Worm (Caenorhabditis elegans) whole organism, late embryonic: ENCODE data around the gene sipa-1.

Experiments used
- C08G9.2 ChIP-seq: sonication (generic microtip); optimal IDR thresholded peaks from 2 replicates; lab custom pipeline; 2016; ENCODE audit warnings: mild to moderate bottlenecking, missing genetic modification characterization, moderate library complexity, missing compliant biosample characterization
- C38D4.7 ChIP-seq: fragments of 200-800 bp; sonication (Bioruptor generic); optimal IDR thresholded peaks from 2 replicates; lab custom pipeline; 2018; ENCODE audit warnings: mild to moderate bottlenecking, missing genetic modification characterization, moderate library complexity, missing compliant biosample characterization
- K02D7.2 ChIP-seq: sonication (generic microtip); optimal IDR thresholded peaks from 2 replicates; lab custom pipeline; 2017; ENCODE audit warnings: mild to moderate bottlenecking, missing genetic modification characterization, missing compliant biosample characterization
- T23F11.4 ChIP-seq: fragments of 200-800 bp; sonication (Bioruptor generic); optimal IDR thresholded peaks from 2 replicates; lab custom pipeline; 2018; ENCODE audit warnings: mild to moderate bottlenecking, missing genetic modification characterization, missing compliant biosample characterization
- Y22D7AL.16 ChIP-seq: sonication (generic microtip); optimal IDR thresholded peaks from 2 replicates; lab custom pipeline; 2016; ENCODE audit warnings: missing genetic modification characterization, missing compliant biosample characterization
- ama-1 ChIP-seq: fragments of 150-350 bp; optimal IDR thresholded peaks from 2 replicates; lab custom pipeline; 2014
- ceh-18 ChIP-seq: sonication (generic microtip); optimal IDR thresholded peaks from 2 replicates; lab custom pipeline; 2016; ENCODE audit warnings: missing genetic modification characterization, missing compliant biosample characterization
- ceh-19 ChIP-seq: fragments of 200-800 bp; sonication (Bioruptor generic); optimal IDR thresholded peaks from 2 replicates; lab custom pipeline; 2018; ENCODE audit warnings: mild to moderate bottlenecking, missing genetic modification characterization, missing compliant biosample characterization
- ceh-2 ChIP-seq: sonication (generic microtip); optimal IDR thresholded peaks from 2 replicates; lab custom pipeline; 2016; ENCODE audit warnings: missing genotype, missing genetic modification characterization, missing compliant biosample characterization
- ceh-22 ChIP-seq: sonication (generic microtip); optimal IDR thresholded peaks from 2 replicates; lab custom pipeline; 2017; ENCODE audit warnings: missing biosample characterization, missing genetic modification characterization
- ceh-24 ChIP-seq: sonication (generic microtip); optimal IDR thresholded peaks from 2 replicates; lab custom pipeline; 2016; ENCODE audit warnings: mild to moderate bottlenecking, missing genetic modification characterization, missing compliant biosample characterization
- ceh-31 ChIP-seq: sonication (generic microtip); optimal IDR thresholded peaks from 2 replicates; lab custom pipeline; 2016; ENCODE audit warnings: missing genetic modification characterization, missing compliant biosample characterization
- ceh-45 ChIP-seq: fragments of 200-800 bp; sonication (Bioruptor generic); IDR thresholded peaks from 2 replicates; pipeline ENCODE4 v1.3.6; 2022; ENCODE audit warnings: missing genetic modification reagents, missing genetic modification characterization, missing compliant biosample characterization
- ceh-6 ChIP-seq: fragments of 200-800 bp; sonication (Bioruptor generic); optimal IDR thresholded peaks from 2 replicates; lab custom pipeline; 2018; ENCODE audit warnings: mild to moderate bottlenecking, missing genetic modification characterization, missing compliant biosample characterization
- dmd-4 ChIP-seq: sonication (generic microtip); optimal IDR thresholded peaks from 2 replicates; lab custom pipeline; 2016; ENCODE audit warnings: borderline replicate concordance, missing genetic modification characterization, missing compliant biosample characterization
- dve-1 ChIP-seq: sonication (generic microtip); optimal IDR thresholded peaks from 2 replicates; lab custom pipeline; 2017; ENCODE audit warnings: antibody characterized with exemption, mild to moderate bottlenecking, missing genetic modification characterization, missing compliant biosample characterization
- elt-2 ChIP-seq: sonication (generic microtip); optimal IDR thresholded peaks from 2 replicates; lab custom pipeline; 2016; ENCODE audit warnings: missing genetic modification reagents, missing genetic modification characterization, missing compliant biosample characterization
- ets-4 ChIP-seq: sonication (generic microtip); optimal IDR thresholded peaks from 2 replicates; lab custom pipeline; 2016; ENCODE audit warnings: missing genetic modification characterization, missing compliant biosample characterization
- fax-1 ChIP-seq: sonication (generic microtip); optimal IDR thresholded peaks from 2 replicates; lab custom pipeline; 2016; ENCODE audit warnings: missing genotype, missing genetic modification characterization, missing compliant biosample characterization
- fkh-6 ChIP-seq: sonication (generic microtip); optimal IDR thresholded peaks from 2 replicates; lab custom pipeline; 2016; ENCODE audit warnings: missing genetic modification characterization, missing compliant biosample characterization
- gmeb-2 ChIP-seq: sonication (generic microtip); optimal IDR thresholded peaks from 2 replicates; lab custom pipeline; 2016; ENCODE audit warnings: missing genetic modification characterization, inconsistent platforms, missing compliant biosample characterization
- hlh-13 ChIP-seq: fragments of 200-800 bp; sonication (Bioruptor generic); optimal IDR thresholded peaks from 2 replicates; lab custom pipeline; 2018; ENCODE audit warnings: mild to moderate bottlenecking, missing genetic modification characterization, missing compliant biosample characterization
- hlh-15 ChIP-seq: sonication (generic microtip); optimal IDR thresholded peaks from 2 replicates; lab custom pipeline; 2016; ENCODE audit warnings: missing genetic modification characterization, missing compliant biosample characterization
- hlh-6 ChIP-seq: sonication (generic microtip); optimal IDR thresholded peaks from 2 replicates; lab custom pipeline; 2016; ENCODE audit warnings: missing genotype, missing genetic modification characterization, missing compliant biosample characterization
- lim-6 ChIP-seq: sonication (generic microtip); optimal IDR thresholded peaks from 2 replicates; lab custom pipeline; 2016; ENCODE audit warnings: missing genetic modification characterization, missing compliant biosample characterization
- madf-2 ChIP-seq: sonication (generic microtip); optimal IDR thresholded peaks from 2 replicates; lab custom pipeline; 2017; ENCODE audit warnings: missing genetic modification characterization, missing compliant biosample characterization
- nhr-232 ChIP-seq: sonication (generic microtip); optimal IDR thresholded peaks from 2 replicates; lab custom pipeline; 2016; ENCODE audit warnings: missing genetic modification characterization, missing compliant biosample characterization
- npax-4 ChIP-seq: sonication (generic microtip); optimal IDR thresholded peaks from 2 replicates; lab custom pipeline; 2016; ENCODE audit warnings: missing genetic modification characterization, missing compliant biosample characterization
- pag-3 ChIP-seq: sonication (generic microtip); optimal IDR thresholded peaks from 2 replicates; lab custom pipeline; 2016; ENCODE audit warnings: missing compliant biosample characterization, missing genetic modification characterization, borderline replicate concordance
- pat-9 ChIP-seq: fragments of 200-800 bp; sonication (Bioruptor generic); optimal IDR thresholded peaks from 2 replicates; lab custom pipeline; 2018; ENCODE audit warnings: mild to moderate bottlenecking, missing genetic modification characterization, moderate library complexity, missing compliant biosample characterization
- pax-1 ChIP-seq: fragments of 150-350 bp; optimal IDR thresholded peaks from 2 replicates; lab custom pipeline; 2014; ENCODE audit warnings: missing biosample characterization, missing genetic modification characterization
- pha-2 ChIP-seq: sonication (generic microtip); optimal IDR thresholded peaks from 2 replicates; lab custom pipeline; 2017; ENCODE audit warnings: mild to moderate bottlenecking, missing genetic modification characterization, missing compliant biosample characterization
- pha-4 ChIP-seq: fragments of 150-350 bp; optimal IDR thresholded peaks from 2 replicates; lab custom pipeline; 2018; ENCODE audit warnings: missing biosample characterization, missing genetic modification reagents, missing genetic modification characterization
- pqm-1 ChIP-seq: sonication (generic microtip); optimal IDR thresholded peaks from 2 replicates; lab custom pipeline; 2016; ENCODE audit warnings: missing genetic modification characterization, missing compliant biosample characterization
- ref-2 ChIP-seq: sonication (generic microtip); optimal IDR thresholded peaks from 2 replicates; lab custom pipeline; 2016; ENCODE audit warnings: missing genetic modification characterization, missing compliant biosample characterization
- rnt-1 ChIP-seq: sonication (generic microtip); optimal IDR thresholded peaks from 2 replicates; lab custom pipeline; 2016; ENCODE audit warnings: missing genetic modification characterization, missing compliant biosample characterization
- sox-2 ChIP-seq: fragments of 200-800 bp; sonication (Bioruptor generic); IDR thresholded peaks from 2 replicates; pipeline ENCODE4 v1.3.6; 2022; ENCODE audit warnings: missing genetic modification reagents, missing genetic modification characterization, missing compliant biosample characterization
- syd-9 ChIP-seq: sonication (generic microtip); optimal IDR thresholded peaks from 2 replicates; lab custom pipeline; 2016; ENCODE audit warnings: mild to moderate bottlenecking, missing genetic modification characterization, moderate library complexity, missing compliant biosample characterization
- tbx-7 ChIP-seq: sonication (generic microtip); optimal IDR thresholded peaks from 2 replicates; lab custom pipeline; 2016; ENCODE audit warnings: missing genotype, missing genetic modification characterization, missing compliant biosample characterization
- unc-3 ChIP-seq, 2 experiments: fragments of 200-800 bp in 1 of 2; sonication (Bioruptor generic) in 1 of 2; sonication (generic microtip) in 1 of 2; conservative IDR thresholded peaks in 1 of 2; optimal IDR thresholded peaks in 1 of 2; 2 replicates each; pipeline versions ENCODE4 v1.3.6 to Lab custom; 2016 to 2022; ENCODE audit warnings: missing compliant biosample characterization in 2 of 2, missing genetic modification characterization in 2 of 2, missing genetic modification reagents in 1 of 2
- unc-55 ChIP-seq: sonication (generic microtip); optimal IDR thresholded peaks from 2 replicates; lab custom pipeline; 2017; ENCODE audit warnings: missing biosample characterization, missing genetic modification reagents, missing genetic modification characterization
- zip-5 ChIP-seq: sonication (generic microtip); optimal IDR thresholded peaks from 2 replicates; lab custom pipeline; 2016; ENCODE audit warnings: missing genetic modification characterization, missing compliant biosample characterization

Gene sipa-1

ce11 chrV:11615948-11616681 lies 21.0 kb downstream of the sipa-1 start, which contains the start of gene nlp-24:
TSS of gene nlp-24 (plus strand) at chrV:11616376.
- TF ChIP-seq madf-2 (tag; lab: Kevin White, UChicago), result no peak
- TF ChIP-seq ceh-19 (GFP tag; lab: Kevin White, UChicago), result no peak
- TF ChIP-seq ceh-18, result no peak
- TF ChIP-seq fax-1, result no peak
- TF ChIP-seq npax-4 (tag; lab: Kevin White, UChicago), result no peak
- TF ChIP-seq sox-2, result no peak
- no peak for TF ChIP-seq hlh-13 (GFP tag; lab: Kevin White, UChicago)
- no peak for TF ChIP-seq unc-3 (GFP tag; conservative IDR thresholded peaks at IDR 0.05; lab: Robert Waterston, UW)
- no peak for TF ChIP-seq unc-3 (tag; optimal IDR thresholded peaks at IDR 0.05; lab: Kevin White, UChicago)
- no peak for TF ChIP-seq ceh-31
- no peak for TF ChIP-seq fkh-6
- TF ChIP-seq ceh-45 (GFP tag; lab: Robert Waterston, UW), result no peak
- no peak for TF ChIP-seq ref-2
- no peak for TF ChIP-seq pag-3 (tag; lab: Kevin White, UChicago)
- no peak for TF ChIP-seq syd-9 (tag; lab: Kevin White, UChicago)
- no peak for TF ChIP-seq ceh-22 (tag; lab: Kevin White, UChicago)
- no peak for TF ChIP-seq T23F11.4 (GFP tag; lab: Kevin White, UChicago)

ce11 chrV:11614805-11615497 lies 22.1 kb downstream of the sipa-1 start:
- TF ChIP-seq ceh-19 (GFP tag; lab: Kevin White, UChicago) (no peak), elt-2 (tag; lab: Kevin White, UChicago) (peak; percentile 80)

DNA sequence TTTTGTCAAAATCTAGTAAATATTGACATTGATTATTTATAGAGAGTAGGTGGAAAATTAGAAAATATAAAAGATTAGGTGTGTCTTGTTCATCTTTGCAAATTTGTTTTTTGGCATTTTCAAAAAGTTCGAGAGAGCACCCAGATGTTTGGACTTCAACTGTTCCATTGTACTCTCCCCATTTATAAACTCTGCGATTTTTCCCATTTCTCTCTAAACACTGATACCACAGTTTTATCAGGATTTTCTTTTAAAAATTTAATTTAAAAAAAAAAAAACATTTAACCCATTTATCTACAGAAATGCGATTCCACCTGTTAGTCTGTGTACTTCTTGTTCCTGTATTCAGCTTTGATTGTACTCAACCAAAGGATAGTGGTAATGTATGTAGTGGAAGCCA lies 24.1 kb downstream of the sipa-1 start, which contains the start of gene tag-290:
Gene tag-290 (plus strand): TSS at position 301 of the 400 bp plus-strand sequence.
- no peak for TF ChIP-seq ceh-6
- no peak for TF ChIP-seq T23F11.4 (GFP tag; lab: Kevin White, UChicago)
- TF ChIP-seq pat-9 (tag; lab: Kevin White, UChicago), result no peak
- TF ChIP-seq ceh-24 (tag; lab: Kevin White, UChicago), result no peak
- TF ChIP-seq zip-5, result no peak
- no peak for TF ChIP-seq madf-2 (tag; lab: Kevin White, UChicago)
- TF ChIP-seq tbx-7 (tag; lab: Kevin White, UChicago), result no peak
- TF ChIP-seq pax-1 (tag; lab: Kevin White, UChicago), result no peak
- TF ChIP-seq dmd-4, result no peak
- no peak for TF ChIP-seq gmeb-2
- TF ChIP-seq, all 69 proteins: peak for 0

ce11 chrV:11610481-11610880 lies 26.6 kb downstream of the sipa-1 start, which contains the start of gene sas-5:
TSS of gene sas-5 (plus strand) at chrV:11610737.
- peak; percentile 21 for TF ChIP-seq tbx-7 (tag; lab: Kevin White, UChicago)
- TF ChIP-seq fax-1, result peak; percentile 83
- no peak for TF ChIP-seq unc-55 (GFP tag; lab: Kevin White, UChicago)
- peak; percentile 66 for TF ChIP-seq zip-5
- peak; percentile 49 for TF ChIP-seq nhr-232 (tag; lab: Kevin White, UChicago)
- peak; percentile 93 for TF ChIP-seq elt-2 (tag; lab: Kevin White, UChicago)
- peak; percentile 62 for TF ChIP-seq syd-9 (tag; lab: Kevin White, UChicago)
- TF ChIP-seq dmd-4, result peak; percentile 71
- no peak for TF ChIP-seq pqm-1
- TF ChIP-seq hlh-15 (tag; lab: Kevin White, UChicago), result peak; percentile 57
- no peak for TF ChIP-seq ceh-18
- TF ChIP-seq ceh-2 (tag; lab: Kevin White, UChicago), result peak; percentile 78
- peak; percentile 79 for TF ChIP-seq ceh-31
- no peak for TF ChIP-seq ama-1 (lab: Kevin White, UChicago)
- TF ChIP-seq ets-4 (tag; lab: Kevin White, UChicago), result peak; percentile 49
- TF ChIP-seq hlh-6, result peak; percentile 36
- TF ChIP-seq Y22D7AL.16 (tag; lab: Kevin White, UChicago), result peak; percentile 77
- TF ChIP-seq rnt-1, result peak; percentile 61
- peak; percentile 66 for TF ChIP-seq lim-6
- TF ChIP-seq C38D4.7 (GFP tag; lab: Kevin White, UChicago), result peak; percentile 80
- TF ChIP-seq K02D7.2 (tag; lab: Kevin White, UChicago), result peak; percentile 57
- TF ChIP-seq pat-9 (tag; lab: Kevin White, UChicago), result peak; percentile 74
- TF ChIP-seq pha-4 (tag; lab: Kevin White, UChicago), result no peak
- TF ChIP-seq dve-1 (tag; lab: Kevin White, UChicago), result peak; percentile 1
- peak; percentile 71 for TF ChIP-seq C08G9.2 (tag; lab: Kevin White, UChicago)
- TF ChIP-seq ref-2, result peak; percentile 73
- peak; percentile 79 for TF ChIP-seq gmeb-2
- TF ChIP-seq T23F11.4 (GFP tag; lab: Kevin White, UChicago), result peak; percentile 60
- peak; percentile 62 for TF ChIP-seq pha-2 (tag; lab: Kevin White, UChicago)
